Worm (Caenorhabditis elegans): ENCODE measurements around the gene F01D4.8.

F01D4.8 gene

DNA sequence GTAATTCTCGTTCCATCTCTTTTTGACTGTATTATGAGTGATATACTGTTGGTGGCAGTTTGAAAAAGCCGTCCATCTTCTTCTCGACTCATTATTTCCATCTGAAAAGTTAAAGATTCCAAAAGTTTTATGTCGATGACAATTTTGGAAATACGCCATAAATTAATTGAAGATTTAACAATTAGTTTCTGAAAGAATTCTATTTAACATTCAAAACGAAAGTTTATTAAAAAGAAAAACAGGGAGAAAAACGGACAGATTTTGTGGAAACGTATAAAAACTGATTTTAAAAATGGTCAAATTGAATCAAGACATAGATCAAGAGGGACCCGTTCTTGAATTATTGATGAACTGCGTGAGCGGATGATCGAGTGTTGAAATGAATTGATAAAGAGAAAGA, 39.1 kb downstream of the F01D4.8 start, which contains the start of gene R10H10.7:
R10H10.7 (minus strand) TSS at position 101 of the 400 bp plus-strand sequence.
- no peak for TF ChIP-seq attf-6 (GFP tag; IDR thresholded peaks at IDR 0.05)
- no peak for TF ChIP-seq xnd-1 (tag; optimal IDR thresholded peaks at IDR 0.05)

DNA sequence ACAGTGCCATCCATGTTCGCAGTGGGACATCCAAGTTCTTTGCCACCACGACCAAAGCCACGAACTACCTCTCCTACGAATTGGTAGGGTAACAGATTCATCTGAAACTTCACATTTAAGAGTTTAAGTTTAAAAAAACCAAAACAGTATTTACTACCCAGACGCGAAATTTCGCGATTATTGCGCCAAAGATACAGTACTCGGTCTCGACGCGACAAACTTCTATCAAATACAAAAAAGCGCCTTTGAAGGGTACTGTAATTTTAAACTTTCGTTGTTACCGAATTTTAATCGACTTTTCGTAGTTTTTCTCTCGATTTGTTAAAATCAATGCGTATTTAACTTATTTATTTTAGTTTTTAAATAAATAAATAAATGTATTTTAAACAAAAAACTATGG, 43.5 kb downstream of the F01D4.8 start, which contains the start of gene rfk-1:
rfk-1 (minus strand) TSS at position 101 of the 400 bp plus-strand sequence.
- TF ChIP-seq ekl-4 (GFP tag; IDR thresholded peaks at IDR 0.05) (no peak), snpc-3.4 (tag; optimal IDR thresholded peaks at IDR 0.05) (no peak), F33H1.4 (GFP tag; IDR thresholded peaks at IDR 0.05) (no peak), mel-28 (tag; optimal IDR thresholded peaks at IDR 0.05; ENCODE audit: borderline replicate concordance) (no peak), K12H6.12 (tag; optimal IDR thresholded peaks at IDR 0.05) (no peak)

DNA sequence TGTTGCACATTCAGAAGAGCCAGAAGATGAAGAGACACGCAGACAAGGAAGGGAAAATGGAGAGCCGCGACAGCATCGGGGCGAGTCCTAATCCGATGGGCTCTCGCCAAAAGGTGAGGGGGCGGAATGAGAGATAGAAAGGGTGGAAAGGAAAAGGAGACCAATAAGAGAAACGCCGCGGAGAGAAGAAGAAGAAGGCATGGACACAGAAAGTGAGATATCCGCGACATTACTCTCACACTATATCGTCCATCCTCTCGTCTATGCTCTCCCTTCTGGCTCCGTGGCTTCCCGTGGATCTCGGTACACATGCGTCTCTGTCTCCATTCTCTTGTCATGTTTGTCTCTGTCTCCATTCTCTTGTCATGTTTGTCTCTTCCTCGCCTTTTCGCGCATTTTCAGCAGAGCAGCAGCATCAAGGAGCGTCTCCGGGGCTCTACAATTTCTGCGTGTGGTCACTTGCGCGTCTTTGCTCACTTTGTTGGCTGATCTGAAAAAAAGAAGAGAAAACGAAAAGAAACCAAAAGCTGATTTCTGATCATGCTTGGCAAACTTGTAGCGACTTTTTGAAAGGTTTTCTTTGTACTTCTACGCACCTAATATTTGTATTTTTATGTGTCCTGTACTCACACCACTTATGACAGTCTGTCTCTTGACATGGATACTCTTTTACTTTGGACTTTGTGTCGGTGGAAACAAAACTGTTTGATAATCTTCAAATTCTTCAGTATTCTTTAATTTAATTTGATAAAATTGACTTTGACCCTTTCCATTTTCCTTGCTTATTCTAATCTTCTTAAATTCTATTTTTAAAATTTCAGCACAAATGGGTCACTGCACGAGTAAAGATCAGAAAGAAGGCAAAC, 49.5 kb downstream of the F01D4.8 start, which contains the start of gene gpa-7:
gpa-7 (plus strand) TSS at position 816 of the 866 bp plus-strand sequence.
- TF ChIP-seq pbrm-1 (GFP tag; IDR thresholded peaks at IDR 0.05): peak; percentile 8; the same call in 1 of the 2 replicates
- TF ChIP-seq K11D2.4 (GFP tag; IDR thresholded peaks at IDR 0.05): no peak
- peak; percentile 19 for TF ChIP-seq attf-5 (GFP tag; optimal IDR thresholded peaks at IDR 0.05)
- TF ChIP-seq unc-130 (GFP tag; optimal IDR thresholded peaks at IDR 0.05): no peak
- TF ChIP-seq bed-1 (GFP tag; IDR thresholded peaks at IDR 0.05): no peak
- TF ChIP-seq F57A8.1 (GFP tag; optimal IDR thresholded peaks at IDR 0.05): no peak
- TF ChIP-seq rcor-1 (GFP tag; IDR thresholded peaks at IDR 0.05): 0 out of 2 replicates have a peak, but pooled peaks have one; percentile 9
- no peak for TF ChIP-seq let-607 (tag; optimal IDR thresholded peaks at IDR 0.05)
- TF ChIP-seq ets-4 (GFP tag; optimal IDR thresholded peaks at IDR 0.05): no peak
- TF ChIP-seq F55B11.4 (tag; optimal IDR thresholded peaks at IDR 0.05; ENCODE audit: borderline replicate concordance, insufficient read depth): no peak
- no peak for TF ChIP-seq mes-4 (tag; optimal IDR thresholded peaks at IDR 0.05)
- TF ChIP-seq nhr-120 (GFP tag; IDR thresholded peaks at IDR 0.05): no peak
- no peak for TF ChIP-seq snpc-3.4 (tag; optimal IDR thresholded peaks at IDR 0.05)
- no peak for TF ChIP-seq athp-1 (tag; optimal IDR thresholded peaks at IDR 0.05)
- no peak for TF ChIP-seq sptf-2 (GFP tag; optimal IDR thresholded peaks at IDR 0.05)
- TF ChIP-seq lin-40 (tag; optimal IDR thresholded peaks at IDR 0.05): peak; percentile 54
- TF ChIP-seq madf-6 (GFP tag; IDR thresholded peaks at IDR 0.05): no peak
- TF ChIP-seq ztf-28 (GFP tag; IDR thresholded peaks at IDR 0.05): no peak
- TF ChIP-seq nhr-80 (tag; optimal IDR thresholded peaks at IDR 0.05): no peak
- no peak for TF ChIP-seq akir-1 (GFP tag; optimal IDR thresholded peaks at IDR 0.05)
- no peak for TF ChIP-seq hlh-12 (tag; optimal IDR thresholded peaks at IDR 0.05)
- TF ChIP-seq lin-26 (GFP tag; IDR thresholded peaks at IDR 0.05): no peak
- no peak for TF ChIP-seq lsl-1 (GFP tag; optimal IDR thresholded peaks at IDR 0.05)
- TF ChIP-seq snpc-4 (GFP tag; optimal IDR thresholded peaks at IDR 0.05): no peak
- no peak for TF ChIP-seq snpc-4 (tag; optimal IDR thresholded peaks at IDR 0.05)
- TF ChIP-seq atf-7 (tag; optimal IDR thresholded peaks at IDR 0.05): no peak
- no peak for TF ChIP-seq zim-3 (tag; optimal IDR thresholded peaks at IDR 0.05)
- no peak for TF ChIP-seq T26A5.8 (tag; optimal IDR thresholded peaks at IDR 0.05)
- no peak for TF ChIP-seq ztf-6 (GFP tag; IDR thresholded peaks at IDR 0.05)
- TF ChIP-seq dpl-1 (GFP tag; optimal IDR thresholded peaks at IDR 0.05): no peak
- no peak for TF ChIP-seq hlh-26 (GFP tag; conservative IDR thresholded peaks at IDR 0.05)
- TF ChIP-seq gei-17 (GFP tag; optimal IDR thresholded peaks at IDR 0.05): no peak
- TF ChIP-seq rec-8 (tag; optimal IDR thresholded peaks at IDR 0.05): no peak
- TF ChIP-seq chd-7 (tag; optimal IDR thresholded peaks at IDR 0.05): peak; percentile 71
- no peak for TF ChIP-seq B0019.2 (GFP tag; conservative IDR thresholded peaks at IDR 0.05)
- no peak for TF ChIP-seq efl-1 (GFP tag; optimal IDR thresholded peaks at IDR 0.05)
- no peak for TF ChIP-seq madf-10 (tag; optimal IDR thresholded peaks at IDR 0.05)
- TF ChIP-seq lag-1 (GFP tag; IDR thresholded peaks at IDR 0.05): no peak

Data from whole organism, young adult.